Fruit fly (Drosophila melanogaster): Measurements from ENCODE around the gene CG7512.

DNA sequence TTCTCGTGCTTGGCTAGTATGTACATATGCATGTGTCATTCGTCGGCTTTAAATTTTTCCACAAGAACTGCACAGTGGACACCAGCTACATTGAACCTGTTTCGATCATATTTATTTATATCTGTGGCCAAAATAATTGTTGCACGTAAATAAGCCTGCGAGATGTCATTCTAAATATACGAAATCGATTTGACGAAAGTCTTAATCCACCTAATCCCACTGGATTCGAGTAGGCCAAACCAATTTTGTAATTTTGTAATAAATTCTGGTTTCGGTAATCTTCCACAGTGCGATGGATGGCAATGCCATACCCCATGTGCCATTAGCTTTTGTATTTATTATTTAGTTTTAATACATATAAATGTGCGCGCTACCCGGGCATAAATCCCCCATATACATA, 29.4 kb downstream of the CG7512 start:
- TF ChIP-seq net (GFP tag; optimal IDR thresholded peaks at IDR 0.05) (no peak), CG1621 (tag; optimal IDR thresholded peaks at IDR 0.05) (no peak)

All from whole organism, prepupa.